Worm (Caenorhabditis elegans) whole organism, late embryonic: Measurements from ENCODE around the gene gly-14.

Experiments used
- ceh-22 ChIP-seq: sonication (generic microtip); optimal IDR thresholded peaks from 2 replicates; lab custom pipeline; 2017; ENCODE audit warnings: missing biosample characterization, missing genetic modification characterization
- fkh-10 ChIP-seq: fragments of 150-350 bp; optimal IDR thresholded peaks from 2 replicates; lab custom pipeline; 2014; ENCODE audit warnings: missing biosample characterization, missing genetic modification reagents, missing genetic modification characterization
- hlh-8 ChIP-seq: sonication (generic microtip); optimal IDR thresholded peaks from 2 replicates; lab custom pipeline; 2016; ENCODE audit warnings: missing genotype, missing genetic modification characterization, missing compliant biosample characterization
- nfya-1 ChIP-seq: sonication (generic microtip); optimal IDR thresholded peaks from 2 replicates; lab custom pipeline; 2017; ENCODE audit warnings: missing genetic modification characterization, mild to moderate bottlenecking, missing compliant biosample characterization, antibody characterized with exemption, moderate library complexity
- tbx-7 ChIP-seq: sonication (generic microtip); optimal IDR thresholded peaks from 2 replicates; lab custom pipeline; 2016; ENCODE audit warnings: missing genotype, missing genetic modification characterization, missing compliant biosample characterization

DNA sequence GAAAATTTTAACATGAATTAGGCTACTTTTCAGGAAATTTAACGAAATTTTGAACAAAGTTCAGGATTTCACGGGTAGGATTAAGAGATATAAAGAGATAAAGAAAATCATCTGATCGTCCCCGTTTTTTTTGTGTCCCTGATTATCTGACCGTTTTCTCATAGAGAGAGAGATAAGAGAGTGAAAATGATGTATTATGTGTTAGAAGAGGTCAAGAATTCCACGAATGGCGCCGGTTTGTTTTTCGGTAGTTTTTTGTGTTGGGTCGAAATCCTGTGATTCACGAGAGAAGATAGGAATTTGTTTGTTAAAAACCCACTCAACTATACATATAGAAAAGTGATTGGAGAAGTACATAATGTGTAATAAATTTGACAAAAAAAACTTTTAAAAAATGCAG, 5.9 kb downstream of the gly-14 start:
- no peak for TF ChIP-seq fkh-10
- TF ChIP-seq hlh-8 = no peak
- TF ChIP-seq nfya-1 (tag; lab: Kevin White, UChicago) = no peak
- no peak for TF ChIP-seq tbx-7
- TF ChIP-seq ceh-22 = no peak
